Fruit fly (Drosophila melanogaster) whole organism, embryonic: Measurements from ENCODE around the gene CG12995.
A peak's percentile ranks its signal among the peaks of the same experiment; 100 is the strongest.

Experiments used
- Aef1 ChIP-seq: fragments of 200-800 bp; sonication (Bioruptor generic); IDR thresholded peaks from 3 replicates; pipeline ENCODE4 v1.3.6; 2022; ENCODE audit warnings: missing biosample characterization, missing genetic modification characterization
- Asciz ChIP-seq: fragments of 200-800 bp; sonication (Bioruptor generic); optimal IDR thresholded peaks from 2 replicates; lab custom pipeline; 2017; ENCODE audit warnings: missing biosample characterization, mild to moderate bottlenecking, missing genetic modification characterization, missing genetic modification reagents
- Awh ChIP-seq: fragments of 200-800 bp; sonication (Bioruptor generic); IDR thresholded peaks from 2 replicates; pipeline ENCODE4, ENCODE4 v1.3.6; 2022; ENCODE audit warnings: missing biosample characterization, missing genetic modification characterization
- Blimp-1 ChIP-seq: fragments of 200-800 bp; sonication (Bioruptor generic); optimal IDR thresholded peaks from 3 replicates; lab custom pipeline; 2018; ENCODE audit warnings: missing biosample characterization, missing genetic modification characterization, mild to moderate bottlenecking, moderate library complexity, missing genetic modification reagents
- CG10979 ChIP-seq: fragments of 200-800 bp; sonication (Bioruptor generic); optimal IDR thresholded peaks from 2 replicates; lab custom pipeline; 2018; ENCODE audit warnings: missing biosample characterization, mild to moderate bottlenecking, missing genetic modification characterization, moderate library complexity
- CG12391 ChIP-seq: fragments of 200-800 bp; sonication (Bioruptor generic); optimal IDR thresholded peaks from 3 replicates; lab custom pipeline; 2018; ENCODE audit warnings: missing biosample characterization, mild to moderate bottlenecking, missing genetic modification characterization, moderate library complexity
- CG12942 ChIP-seq: fragments of 200-800 bp; sonication (Bioruptor generic); optimal IDR thresholded peaks from 3 replicates; lab custom pipeline; 2016; ENCODE audit warnings: missing biosample characterization, missing genetic modification characterization
- CG14710 ChIP-seq: fragments of 200-800 bp; sonication (Bioruptor generic); optimal IDR thresholded peaks from 3 replicates; lab custom pipeline; 2019; ENCODE audit warnings: missing biosample characterization, mild to moderate bottlenecking, missing genetic modification characterization, moderate library complexity
- CG15601 ChIP-seq: fragments of 200-800 bp; sonication (Bioruptor generic); optimal IDR thresholded peaks from 3 replicates; lab custom pipeline; 2019; ENCODE audit warnings: missing biosample characterization, mild to moderate bottlenecking, missing genetic modification characterization, moderate library complexity
- CG17359 ChIP-seq: fragments of 200-800 bp; sonication (Bioruptor generic); optimal IDR thresholded peaks from 3 replicates; lab custom pipeline; 2018; ENCODE audit warnings: missing biosample characterization, mild to moderate bottlenecking, missing genetic modification characterization, moderate library complexity
- CG17361 ChIP-seq: fragments of 200-800 bp; sonication (Bioruptor generic); IDR thresholded peaks from 3 replicates; pipeline ENCODE4 v1.3.6; 2022; ENCODE audit warnings: missing biosample characterization, missing genetic modification characterization
- CG1832 ChIP-seq: fragments of 200-800 bp; sonication (Bioruptor generic); optimal IDR thresholded peaks from 2 replicates; lab custom pipeline; 2017; ENCODE audit warnings: missing biosample characterization, mild to moderate bottlenecking, missing genetic modification characterization, inconsistent platforms
- CG18599 ChIP-seq: fragments of 200-800 bp; sonication (Bioruptor generic); optimal IDR thresholded peaks from 3 replicates; lab custom pipeline; 2017; ENCODE audit warnings: missing biosample characterization, missing genetic modification characterization, mild to moderate bottlenecking, moderate library complexity, missing genetic modification reagents
- CG8388 ChIP-seq: fragments of 200-800 bp; sonication (Bioruptor generic); optimal IDR thresholded peaks from 2 replicates; lab custom pipeline; 2019; ENCODE audit warnings: missing biosample characterization, mild to moderate bottlenecking, missing genetic modification characterization, moderate library complexity
- D19A ChIP-seq: fragments of 200-800 bp; optimal IDR thresholded peaks from 3 replicates; lab custom pipeline; 2019; ENCODE audit warnings: missing biosample characterization, mild to moderate bottlenecking, missing genetic modification characterization, moderate library complexity
- Drgx ChIP-seq: fragments of 200-800 bp; sonication (Bioruptor generic); IDR thresholded peaks from 2 replicates; pipeline ENCODE4 v1.3.6; 2022; ENCODE audit warnings: missing biosample characterization, missing genetic modification characterization
- H15 ChIP-seq: fragments of 200-800 bp; sonication (Bioruptor generic); IDR thresholded peaks from 3 replicates; pipeline ENCODE4 v1.3.6; 2022; ENCODE audit warnings: missing biosample characterization, missing genetic modification characterization
- HLH3B ChIP-seq: fragments of 200-800 bp; sonication (Bioruptor generic); IDR thresholded peaks from 2 replicates; pipeline ENCODE4 v1.3.6; 2022; ENCODE audit warnings: missing biosample characterization, missing genetic modification characterization
- Hand ChIP-seq: fragments of 200-800 bp; sonication (Bioruptor generic); optimal IDR thresholded peaks from 2 replicates; lab custom pipeline; 2017; ENCODE audit warnings: mild to moderate bottlenecking, missing biosample characterization, missing genetic modification reagents, missing genetic modification characterization
- Hr78 ChIP-seq, 2 experiments: fragments of 200-800 bp in 1 of 2; fragments of >200 bp in 1 of 2; sonication (Bioruptor generic) in 1 of 2; optimal IDR thresholded peaks; 2 replicates each; lab custom pipeline; 2017 to 2019; ENCODE audit warnings: missing biosample characterization in 2 of 2, missing genetic modification characterization in 2 of 2, mild to moderate bottlenecking in 1 of 2, moderate library complexity in 1 of 2
- Kr ChIP-seq: fragments of 200-800 bp; sonication (Bioruptor generic); optimal IDR thresholded peaks from 2 replicates; lab custom pipeline; 2017; ENCODE audit warnings: missing biosample characterization, mild to moderate bottlenecking, missing genetic modification characterization
- NFAT ChIP-seq: fragments of 200-800 bp; sonication (Bioruptor generic); IDR thresholded peaks from 2 replicates; pipeline ENCODE4 v1.3.6; 2022; ENCODE audit warnings: missing biosample characterization, missing genetic modification characterization
- Ptx1 ChIP-seq: fragments of 200-800 bp; sonication (Bioruptor generic); IDR thresholded peaks from 2 replicates; pipeline ENCODE4 v1.3.6; 2022; ENCODE audit warnings: missing biosample characterization, missing genetic modification characterization
- Rx ChIP-seq: fragments of 200-800 bp; sonication (Bioruptor generic); IDR thresholded peaks from 2 replicates; pipeline ENCODE4 v1.3.6; 2022; ENCODE audit warnings: missing biosample characterization, missing genetic modification characterization
- Sox102F ChIP-seq: fragments of 200-800 bp; sonication (Bioruptor generic); optimal IDR thresholded peaks from 2 replicates; lab custom pipeline; 2018; ENCODE audit warnings: missing biosample characterization, mild to moderate bottlenecking, missing genetic modification characterization, moderate library complexity
- ara ChIP-seq: fragments of 200-800 bp; sonication (Bioruptor generic); IDR thresholded peaks from 2 replicates; pipeline ENCODE4 v1.3.6; 2022; ENCODE audit warnings: missing biosample characterization, missing genetic modification characterization
- dmrt99B ChIP-seq: fragments of 200-800 bp; sonication (Bioruptor generic); optimal IDR thresholded peaks from 2 replicates; lab custom pipeline; 2018; ENCODE audit warnings: missing biosample characterization, mild to moderate bottlenecking, missing genetic modification characterization, moderate library complexity
- grau ChIP-seq: fragments of 200-800 bp; optimal IDR thresholded peaks from 3 replicates; lab custom pipeline; 2019; ENCODE audit warnings: missing biosample characterization, mild to moderate bottlenecking, missing genetic modification characterization, moderate library complexity
- gsb-n ChIP-seq: fragments of 200-800 bp; sonication (Bioruptor generic); optimal IDR thresholded peaks from 3 replicates; lab custom pipeline; 2018; ENCODE audit warnings: missing biosample characterization, mild to moderate bottlenecking, missing genetic modification characterization
- jing ChIP-seq: fragments of 200-800 bp; sonication (Bioruptor generic); optimal IDR thresholded peaks from 2 replicates; lab custom pipeline; 2018; ENCODE audit warnings: missing biosample characterization, mild to moderate bottlenecking, missing genetic modification characterization
- lmd ChIP-seq: fragments of 200-800 bp; sonication (Bioruptor generic); IDR thresholded peaks from 2 replicates; pipeline ENCODE4 v1.3.6; 2022; ENCODE audit warnings: missing biosample characterization, missing genetic modification characterization
- lola ChIP-seq, 3 experiments: fragments of >200 bp in 2 of 3; fragments of 200-800 bp in 1 of 3; sonication (Bioruptor generic) in 1 of 3; optimal IDR thresholded peaks; 2 replicates each; lab custom pipeline; 2017 to 2019; ENCODE audit warnings: missing biosample characterization in 3 of 3, missing genetic modification characterization in 3 of 3, mild to moderate bottlenecking in 1 of 3, moderate library complexity in 1 of 3
- phol ChIP-seq: fragments of 200-800 bp; sonication (Bioruptor generic); optimal IDR thresholded peaks from 3 replicates; lab custom pipeline; 2018; ENCODE audit warnings: missing biosample characterization, mild to moderate bottlenecking, missing genetic modification characterization, moderate library complexity
- pnt ChIP-seq: fragments of 200-800 bp; sonication (Bioruptor generic); optimal IDR thresholded peaks from 3 replicates; lab custom pipeline; 2016; ENCODE audit warnings: missing biosample characterization, missing genetic modification characterization
- prd ChIP-seq, 3 experiments: fragments of >200 bp in 2 of 3; fragments of 200-800 bp in 1 of 3; sonication (Bioruptor generic) in 1 of 3; optimal IDR thresholded peaks in 2 of 3; IDR thresholded peaks in 1 of 3; 2 replicates in 2 of 3; 3 replicates in 1 of 3; pipeline versions ENCODE4 v1.3.6 to Lab custom; 2017 to 2022; ENCODE audit warnings: missing biosample characterization in 1 of 3, missing genetic modification characterization in 1 of 3
- run ChIP-seq: fragments of 200-800 bp; sonication (Bioruptor generic); optimal IDR thresholded peaks from 3 replicates; lab custom pipeline; 2018; ENCODE audit warnings: missing biosample characterization, mild to moderate bottlenecking, missing genetic modification characterization
- sisA ChIP-seq: fragments of 200-800 bp; sonication (Bioruptor generic); IDR thresholded peaks from 2 replicates; pipeline ENCODE4 v1.3.6; 2022; ENCODE audit warnings: missing biosample characterization, missing genetic modification characterization
- ssp ChIP-seq: fragments of 200-800 bp; sonication (Bioruptor generic); IDR thresholded peaks from 2 replicates; pipeline ENCODE4 v1.3.6; 2022; ENCODE audit warnings: missing biosample characterization, missing genetic modification characterization
- stc ChIP-seq: fragments of 200-800 bp; sonication (Bioruptor generic); IDR thresholded peaks from 2 replicates; pipeline ENCODE4 v1.3.6; 2022; ENCODE audit warnings: missing biosample characterization, missing genetic modification characterization
- ttk ChIP-seq: fragments of 200-800 bp; sonication (Bioruptor generic); IDR thresholded peaks from 2 replicates; pipeline ENCODE4 v2.1.2; 2022; ENCODE audit warnings: missing biosample characterization, missing genetic modification characterization
- twi ChIP-seq: fragments of 200-800 bp; optimal IDR thresholded peaks from 2 replicates; lab custom pipeline; 2019; ENCODE audit warnings: missing biosample characterization, mild to moderate bottlenecking, missing genetic modification characterization, moderate library complexity
- zf30C ChIP-seq: fragments of 200-800 bp; sonication (Bioruptor generic); optimal IDR thresholded peaks from 3 replicates; lab custom pipeline; 2018; ENCODE audit warnings: missing biosample characterization, mild to moderate bottlenecking, missing genetic modification characterization
- zfh1 ChIP-seq: fragments of 200-800 bp; sonication (Bioruptor generic); IDR thresholded peaks from 3 replicates; pipeline ENCODE4 v1.3.6; 2022; ENCODE audit warnings: missing biosample characterization, missing genetic modification characterization

CG12995 gene

DNA sequence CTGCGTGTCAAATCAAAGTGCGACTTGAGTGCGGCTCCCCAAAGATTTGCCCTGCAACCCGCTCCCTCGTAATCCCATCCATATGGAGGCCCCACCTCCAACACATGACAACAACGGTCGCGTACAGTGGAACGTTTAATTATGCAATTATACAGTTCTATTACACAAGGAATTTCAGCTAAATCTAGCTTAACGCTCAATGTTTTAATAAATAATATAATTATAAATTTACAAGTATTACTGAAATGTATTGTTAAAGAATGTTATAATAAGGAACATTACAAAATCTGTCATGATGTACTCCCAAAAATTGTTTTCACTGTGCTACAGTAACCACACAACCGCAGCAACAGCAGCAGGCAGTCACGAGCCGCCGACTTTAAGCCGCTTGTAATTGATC, 35.7 kb downstream of the CG12995 start (continued):
- 0 out of 2 replicates have a peak, but pooled peaks have one; percentile 10 for TF ChIP-seq NFAT (GFP tag; lab: Robert Waterston, UW)
- peak; percentile 58 for TF ChIP-seq ttk (GFP tag; lab: Robert Waterston, UW)
- TF ChIP-seq Asciz (GFP tag; lab: Kevin White, UChicago) = peak; percentile 20
- TF ChIP-seq CG12391 (tag; lab: Kevin White, UChicago) = peak; percentile 21
- peak; percentile 24 for TF ChIP-seq Sox102F
- TF ChIP-seq CG17361 (GFP tag; lab: Robert Waterston, UW) = 0 out of 3 replicates have a peak, but pooled peaks have one; percentile 45
- TF ChIP-seq phol (tag; lab: Kevin White, UChicago) = peak; percentile 36
- TF ChIP-seq dmrt99B (tag; lab: Kevin White, UChicago) = peak; percentile 43
- TF ChIP-seq Hand (GFP tag; lab: Kevin White, UChicago) = no peak
- TF ChIP-seq twi (tag; lab: Kevin White, UChicago) = peak; percentile 42
- peak; percentile 54; the same call in 1 of the 3 replicates for TF ChIP-seq zfh1 (GFP tag; lab: Robert Waterston, UW)
- TF ChIP-seq grau (tag; lab: Kevin White, UChicago) = peak; percentile 91
- peak; percentile 17; the same call in 1 of the 2 replicates for TF ChIP-seq lmd (GFP tag; lab: Robert Waterston, UW)
- TF ChIP-seq ssp (GFP tag; lab: Robert Waterston, UW) = 0 out of 2 replicates have a peak, but pooled peaks have one; percentile 16
- TF ChIP-seq CG17359 = peak; percentile 61
- no peak for TF ChIP-seq zf30C (GFP tag; lab: Kevin White, UChicago)
- TF ChIP-seq Hr78 (GFP tag; optimal IDR thresholded peaks at IDR 0.05; lab: Kevin White, UChicago) = peak in 1 of 2 experiments; percentile 5
- TF ChIP-seq CG15601 (tag; lab: Kevin White, UChicago) = peak; percentile 40
- TF ChIP-seq gsb-n = peak; percentile 40
- TF ChIP-seq Blimp-1 (GFP tag; lab: Kevin White, UChicago) = peak; percentile 32
- TF ChIP-seq prd (optimal IDR thresholded peaks at IDR 0.05; lab: Kevin White, UChicago) = no peak
- peak; percentile 47; the same call in 1 of the 3 replicates for TF ChIP-seq prd (GFP tag; IDR thresholded peaks at IDR 0.05; lab: Robert Waterston, UW)
- no peak for TF ChIP-seq run (tag; lab: Kevin White, UChicago)
- peak; percentile 50; the same call in 1 of the 2 replicates for TF ChIP-seq sisA (GFP tag; lab: Robert Waterston, UW)
- no peak for TF ChIP-seq CG1832 (GFP tag; lab: Kevin White, UChicago)
- TF ChIP-seq pnt (GFP tag; lab: Kevin White, UChicago) = no peak
- peak in 1 of 3 experiments; percentile 2 for TF ChIP-seq lola (GFP tag; optimal IDR thresholded peaks at IDR 0.05; lab: Kevin White, UChicago)
- peak; percentile 7 for TF ChIP-seq CG18599 (GFP tag; lab: Kevin White, UChicago)
- TF ChIP-seq D19A (tag; lab: Kevin White, UChicago) = peak; percentile 42
- TF ChIP-seq CG10979 (tag; lab: Kevin White, UChicago) = peak; percentile 51
- TF ChIP-seq stc = peak; percentile 54; the same call in 1 of the 2 replicates
- peak; percentile 55 for TF ChIP-seq Drgx (GFP tag; lab: Robert Waterston, UW)
- peak; percentile 5 for TF ChIP-seq CG14710 (tag; lab: Kevin White, UChicago)
- TF ChIP-seq Kr (GFP tag; lab: Kevin White, UChicago) = no peak
- TF ChIP-seq ara (GFP tag; lab: Robert Waterston, UW) = peak; percentile 49; the same call in 1 of the 2 replicates
- TF ChIP-seq CG8388 = peak; percentile 39
- TF ChIP-seq Rx (GFP tag; lab: Robert Waterston, UW) = peak; percentile 46; the same call in 1 of the 2 replicates
- 0 out of 2 replicates have a peak, but pooled peaks have one; percentile 11 for TF ChIP-seq HLH3B (GFP tag; lab: Robert Waterston, UW)
- TF ChIP-seq Aef1 (GFP tag; lab: Robert Waterston, UW) = no peak
- peak; percentile 45; the same call in 1 of the 2 replicates for TF ChIP-seq Awh (GFP tag; lab: Robert Waterston, UW)
- TF ChIP-seq H15 (GFP tag; lab: Robert Waterston, UW) = 0 out of 3 replicates have a peak, but pooled peaks have one; percentile 40
- TF ChIP-seq Ptx1 (GFP tag; lab: Robert Waterston, UW) = peak; percentile 35
- TF ChIP-seq jing (GFP tag; lab: Kevin White, UChicago) = no peak
- no peak for TF ChIP-seq CG12942
